Worm (Caenorhabditis elegans) whole organism, L4 larva: ENCODE measurements around the gene srx-21.
"Not testable (repeated sequence)": the region's sequence is repeated elsewhere in the genome, so short reads cannot be mapped to it uniquely, and the experiment has no call there.

Source experiments
- aly-2 ChIP-seq: sonication (generic microtip); optimal IDR thresholded peaks from 2 replicates; lab custom pipeline; 2018; ENCODE audit warnings: missing biosample characterization, missing genetic modification characterization
- ces-1 ChIP-seq: fragments of 150-350 bp; sonication (generic microtip); optimal IDR thresholded peaks from 4 replicates; lab custom pipeline; 2014; ENCODE audit warnings: missing biosample characterization, missing genetic modification reagents, missing genetic modification characterization
- lin-39 ChIP-seq: fragments of 150-350 bp; optimal IDR thresholded peaks from 2 replicates; lab custom pipeline; 2014; ENCODE audit warnings: missing biosample characterization, missing genetic modification reagents, missing genetic modification characterization
- nhr-76 ChIP-seq: fragments of 150-350 bp; optimal IDR thresholded peaks from 2 replicates; lab custom pipeline; 2014; ENCODE audit warnings: missing biosample characterization, missing genetic modification characterization
- saeg-2 ChIP-seq: fragments of 200-800 bp; sonication (Bioruptor generic); IDR thresholded peaks from 2 replicates; pipeline ENCODE4 v1.3.6; 2022; ENCODE audit warnings: missing genetic modification reagents, missing genetic modification characterization, missing compliant biosample characterization

DNA sequence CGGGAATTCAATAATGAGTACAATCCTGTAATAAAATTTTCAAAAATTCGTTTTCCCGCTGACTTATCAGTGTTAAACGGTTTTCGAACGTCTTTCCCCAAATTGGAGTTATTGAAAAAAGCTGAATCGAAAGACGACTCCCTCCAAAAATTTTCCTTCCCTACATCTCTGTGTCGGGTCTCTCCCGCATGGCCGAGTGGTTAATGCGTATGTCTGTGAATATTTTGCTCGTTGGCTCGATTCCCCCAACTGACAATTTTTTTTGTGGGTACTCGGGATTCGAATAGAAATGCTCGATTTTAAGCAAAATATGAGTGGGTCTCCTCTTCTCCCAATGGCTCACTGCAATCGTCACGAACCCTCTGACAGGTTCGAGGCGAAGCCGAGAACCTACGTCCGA, 29.6 kb downstream of the srx-21 start:
- not testable (repeated sequence) for TF ChIP-seq nhr-76 (tag; lab: Kevin White, UChicago); ces-1; lin-39 (tag; lab: Kevin White, UChicago); saeg-2 (GFP tag; lab: Robert Waterston, UW); aly-2
